Fruit fly (Drosophila melanogaster) whole organism, pupa: ENCODE measurements around the gene Gcn5.

ENCODE experiments used
- CG10348 ChIP-seq: fragments of 200-800 bp; sonication (Bioruptor generic); IDR thresholded peaks from 2 replicates; pipeline ENCODE4 v1.3.6; 2022; ENCODE audit warnings: missing biosample characterization, missing genetic modification characterization
- CG15710 ChIP-seq: fragments of 200-800 bp; sonication (Bioruptor generic); optimal IDR thresholded peaks from 2 replicates; lab custom pipeline; 2018; ENCODE audit warnings: missing biosample characterization, mild to moderate bottlenecking, missing genetic modification characterization, moderate library complexity
- CG17806 ChIP-seq: fragments of 200-800 bp; sonication (Bioruptor generic); optimal IDR thresholded peaks from 2 replicates; lab custom pipeline; 2018; ENCODE audit warnings: missing biosample characterization, mild to moderate bottlenecking, missing genetic modification characterization, moderate library complexity
- CG32121 ChIP-seq: fragments of 200-800 bp; sonication (Bioruptor generic); IDR thresholded peaks from 2 replicates; pipeline ENCODE4 v1.3.6; 2022; ENCODE audit warnings: missing biosample characterization, missing genetic modification characterization
- CG34367 ChIP-seq: fragments of 200-800 bp; sonication (Bioruptor generic); optimal IDR thresholded peaks from 2 replicates; lab custom pipeline; 2018; ENCODE audit warnings: missing biosample characterization, mild to moderate bottlenecking, missing genetic modification characterization
- EcR ChIP-seq: fragments of 200-800 bp; sonication (Bioruptor generic); optimal IDR thresholded peaks from 3 replicates; lab custom pipeline; 2019; ENCODE audit warnings: missing biosample characterization, missing genetic modification characterization, mild to moderate bottlenecking, moderate library complexity, missing genetic modification reagents
- Ets98B ChIP-seq: fragments of 200-800 bp; sonication (Bioruptor generic); IDR thresholded peaks from 2 replicates; pipeline ENCODE4 v1.3.6; 2022; ENCODE audit warnings: missing biosample characterization, missing genetic modification characterization
- Pif1A ChIP-seq: fragments of 200-800 bp; sonication (Bioruptor generic); optimal IDR thresholded peaks from 3 replicates; lab custom pipeline; 2016; ENCODE audit warnings: missing biosample characterization, missing genetic modification characterization
- Pif1B ChIP-seq: fragments of 200-800 bp; sonication (Bioruptor generic); optimal IDR thresholded peaks from 3 replicates; lab custom pipeline; 2016; ENCODE audit warnings: missing biosample characterization, missing genetic modification characterization
- fd96Ca ChIP-seq: fragments of 200-800 bp; sonication (Bioruptor generic); IDR thresholded peaks from 3 replicates; pipeline ENCODE4 v1.3.6; 2022; ENCODE audit warnings: missing biosample characterization, missing genetic modification characterization
- gl ChIP-seq: fragments of 200-800 bp; sonication (Bioruptor generic); optimal IDR thresholded peaks from 2 replicates; lab custom pipeline; 2018; ENCODE audit warnings: missing biosample characterization, mild to moderate bottlenecking, missing genetic modification characterization

dm6 chr3L:12537123-12537522 lies 13.3 kb upstream of the Gcn5 start, which contains the start of gene CG4069:
- TF ChIP-seq gl = no peak
- TF ChIP-seq CG17806 (tag; lab: Kevin White, UChicago) = no peak
- no peak for TF ChIP-seq CG32121 (GFP tag; lab: Robert Waterston, UW)
- TF ChIP-seq fd96Ca (GFP tag; lab: Robert Waterston, UW) = no peak
- TF ChIP-seq CG34367 (tag; lab: Kevin White, UChicago) = no peak
- TF ChIP-seq CG15710 (tag; lab: Kevin White, UChicago) = no peak
- TF ChIP-seq CG10348 (GFP tag; lab: Robert Waterston, UW) = no peak
- no peak for TF ChIP-seq Pif1B (GFP tag; lab: Kevin White, UChicago)
- TF ChIP-seq Pif1A (GFP tag; lab: Kevin White, UChicago) = no peak
- no peak for TF ChIP-seq EcR (GFP tag; lab: Kevin White, UChicago)
- no peak for TF ChIP-seq Ets98B (GFP tag; lab: Robert Waterston, UW)
